Fruit fly (Drosophila melanogaster): Measurements from ENCODE around the gene dgt2.

The dgt2 gene

DNA sequence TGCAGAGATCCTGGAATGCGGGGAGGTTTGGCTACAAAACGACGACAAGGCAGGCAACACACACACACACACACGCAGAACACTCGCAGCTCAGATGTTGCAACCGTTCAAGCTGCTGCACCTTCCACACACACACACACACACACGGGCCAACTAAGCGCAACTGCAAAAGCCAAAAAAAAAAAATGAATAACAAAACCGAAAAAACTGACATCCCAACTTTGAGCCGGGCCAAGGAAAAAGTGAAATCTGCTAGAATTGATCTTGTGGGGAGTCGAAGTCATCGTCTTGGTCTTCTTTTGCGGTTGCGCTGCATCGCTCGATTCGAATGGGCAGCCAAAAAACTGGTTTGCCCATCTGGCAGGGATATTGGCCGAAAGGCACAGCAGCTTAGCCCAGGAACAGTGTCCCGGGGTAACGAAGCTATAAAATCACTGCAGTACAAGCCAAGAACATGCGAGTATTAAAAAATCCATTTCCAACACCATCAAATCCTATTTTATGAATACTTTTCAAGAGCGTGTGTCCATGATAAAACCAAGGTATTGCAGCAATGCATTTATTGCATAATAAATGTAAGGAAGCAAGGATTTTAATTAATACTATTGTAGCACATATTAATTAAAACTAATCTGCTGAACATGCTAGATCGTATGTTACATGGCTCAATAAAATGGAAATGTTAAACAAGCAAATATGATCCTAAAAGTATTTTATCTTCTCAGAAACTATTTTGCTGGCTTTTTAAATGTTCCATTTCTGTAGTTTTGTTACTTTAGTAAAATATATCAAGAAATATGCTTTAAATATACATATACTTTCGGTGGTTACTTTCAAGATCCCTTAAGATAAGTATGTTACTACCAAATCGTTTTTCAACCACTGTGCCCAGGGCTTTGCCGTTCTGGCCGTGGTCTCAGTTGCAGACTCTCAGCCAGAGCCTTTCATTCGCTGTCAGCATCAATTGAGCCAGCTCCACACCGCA, 23.8 kb upstream of the dgt2 start:
- TF ChIP-seq CG5204 (GFP tag; optimal IDR thresholded peaks at IDR 0.05) (no peak), pad (GFP tag; optimal IDR thresholded peaks at IDR 0.05) (no peak), CG1620 (GFP tag; optimal IDR thresholded peaks at IDR 0.05) (no peak), ovo (GFP tag; optimal IDR thresholded peaks at IDR 0.05) (no peak), Crg-1 (GFP tag; optimal IDR thresholded peaks at IDR 0.05) (no peak), kay (GFP tag; ENCODE audit: borderline replicate concordance) (no peak), CG11617 (GFP tag; optimal IDR thresholded peaks at IDR 0.05) (no peak), cnc (optimal IDR thresholded peaks at IDR 0.05) (no peak), CG7101 (tag; optimal IDR thresholded peaks at IDR 0.05) (no peak), CG33017 (tag; optimal IDR thresholded peaks at IDR 0.05) (no peak), toe (GFP tag; optimal IDR thresholded peaks at IDR 0.05) (no peak), bab1 (GFP tag; optimal IDR thresholded peaks at IDR 0.05) (no peak), cic (GFP tag; optimal IDR thresholded peaks at IDR 0.05) (no peak), Clk (GFP tag; optimal IDR thresholded peaks at IDR 0.05) (no peak), Mnt (GFP tag; optimal IDR thresholded peaks at IDR 0.05) (no peak), CG12768 (GFP tag; optimal IDR thresholded peaks at IDR 0.05) (no peak), CG7045 (GFP tag; optimal IDR thresholded peaks at IDR 0.05) (no peak), CG14711 (tag; optimal IDR thresholded peaks at IDR 0.05) (no peak), Hr96 (GFP tag; optimal IDR thresholded peaks at IDR 0.05) (no peak)

DNA sequence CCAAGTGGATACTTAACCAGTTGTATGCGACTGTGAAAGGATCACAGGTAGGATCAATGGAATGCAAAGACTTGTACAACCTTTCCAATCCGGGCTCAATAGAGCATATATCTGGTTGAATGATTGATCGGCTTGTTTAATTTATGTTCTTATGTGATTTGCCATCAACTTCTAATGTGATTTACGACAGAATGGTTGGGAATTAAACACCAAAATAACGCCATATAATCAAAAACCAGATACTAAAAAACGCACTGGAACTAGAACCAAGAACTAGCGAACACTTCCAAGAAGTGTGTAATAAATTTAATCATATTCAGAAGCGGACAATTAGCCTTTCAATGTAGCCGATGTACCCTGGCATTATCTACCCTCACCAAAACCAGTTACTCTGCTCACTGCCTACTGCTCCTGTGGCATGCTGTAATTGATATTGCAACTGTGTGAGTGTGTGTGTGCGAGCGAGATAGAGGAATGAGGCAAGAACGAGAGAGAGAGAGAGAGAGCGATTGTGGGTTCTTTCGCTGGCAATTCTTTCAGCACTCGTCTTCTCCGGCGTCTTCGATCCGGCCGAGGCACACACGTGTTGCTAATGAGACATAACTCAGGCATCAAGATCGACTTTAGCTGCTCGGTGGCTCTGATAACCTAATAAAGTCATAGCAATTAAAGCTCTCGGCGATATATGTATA, 21.0 kb upstream of the dgt2 start:
- TF ChIP-seq ovo (GFP tag; optimal IDR thresholded peaks at IDR 0.05) = no peak
- no peak for TF ChIP-seq Crg-1 (GFP tag; optimal IDR thresholded peaks at IDR 0.05)
- TF ChIP-seq bab1 (GFP tag; optimal IDR thresholded peaks at IDR 0.05) = no peak
- TF ChIP-seq CG33017 (tag; optimal IDR thresholded peaks at IDR 0.05) = no peak
- TF ChIP-seq Mnt (GFP tag; optimal IDR thresholded peaks at IDR 0.05) = no peak
- no peak for TF ChIP-seq CG11617 (GFP tag; optimal IDR thresholded peaks at IDR 0.05)
- TF ChIP-seq pad (GFP tag; optimal IDR thresholded peaks at IDR 0.05) = no peak
- no peak for TF ChIP-seq CG7045 (GFP tag; optimal IDR thresholded peaks at IDR 0.05)
- TF ChIP-seq toe (GFP tag; optimal IDR thresholded peaks at IDR 0.05) = no peak
- no peak for TF ChIP-seq CG7101 (tag; optimal IDR thresholded peaks at IDR 0.05)
- TF ChIP-seq CG12768 (GFP tag; optimal IDR thresholded peaks at IDR 0.05) = no peak
- TF ChIP-seq CG14711 (tag; optimal IDR thresholded peaks at IDR 0.05) = no peak
- TF ChIP-seq Clk (GFP tag; optimal IDR thresholded peaks at IDR 0.05) = no peak
- TF ChIP-seq CG1620 (GFP tag; optimal IDR thresholded peaks at IDR 0.05) = no peak
- no peak for TF ChIP-seq CG5204 (GFP tag; optimal IDR thresholded peaks at IDR 0.05)
- TF ChIP-seq Hr96 (GFP tag; optimal IDR thresholded peaks at IDR 0.05) = no peak
- no peak for TF ChIP-seq cic (GFP tag; optimal IDR thresholded peaks at IDR 0.05)
- no peak for TF ChIP-seq kay (GFP tag; ENCODE audit: borderline replicate concordance)

DNA sequence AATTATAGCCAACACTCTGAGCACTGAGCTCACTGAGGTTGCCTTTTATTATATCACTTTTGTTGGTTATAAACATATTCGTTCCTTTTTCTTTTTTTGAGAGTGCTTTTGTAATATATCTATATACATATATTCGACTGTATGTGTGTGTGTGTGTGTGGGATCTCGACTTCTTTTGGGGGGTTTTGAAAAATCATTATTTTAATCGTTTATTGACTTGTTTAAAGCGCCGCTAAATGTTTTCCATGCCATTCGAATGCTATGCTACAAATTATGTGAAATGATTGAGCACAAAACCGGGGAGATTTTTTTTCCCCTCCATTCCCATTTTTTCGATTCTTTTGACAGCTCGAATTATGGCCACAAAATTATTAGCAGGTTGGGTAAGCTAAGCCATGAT, 20.3 kb upstream of the dgt2 start:
- TF ChIP-seq cic (GFP tag; optimal IDR thresholded peaks at IDR 0.05) (no peak), toe (GFP tag; optimal IDR thresholded peaks at IDR 0.05) (no peak), CG7101 (tag; optimal IDR thresholded peaks at IDR 0.05) (no peak), CG11617 (GFP tag; optimal IDR thresholded peaks at IDR 0.05) (no peak), CG7045 (GFP tag; optimal IDR thresholded peaks at IDR 0.05) (no peak), CG5204 (GFP tag; optimal IDR thresholded peaks at IDR 0.05) (no peak), kay (GFP tag; ENCODE audit: borderline replicate concordance) (no peak), CG1620 (GFP tag; optimal IDR thresholded peaks at IDR 0.05) (no peak), Mnt (GFP tag; optimal IDR thresholded peaks at IDR 0.05) (no peak), Crg-1 (GFP tag; optimal IDR thresholded peaks at IDR 0.05) (no peak), cnc (optimal IDR thresholded peaks at IDR 0.05) (no peak), ovo (GFP tag; optimal IDR thresholded peaks at IDR 0.05) (no peak), tj (GFP tag; optimal IDR thresholded peaks at IDR 0.05) (no peak), CG33017 (tag; optimal IDR thresholded peaks at IDR 0.05) (no peak), Clk (GFP tag; optimal IDR thresholded peaks at IDR 0.05) (no peak), Hr96 (GFP tag; optimal IDR thresholded peaks at IDR 0.05) (no peak), pad (GFP tag; optimal IDR thresholded peaks at IDR 0.05) (no peak)

DNA sequence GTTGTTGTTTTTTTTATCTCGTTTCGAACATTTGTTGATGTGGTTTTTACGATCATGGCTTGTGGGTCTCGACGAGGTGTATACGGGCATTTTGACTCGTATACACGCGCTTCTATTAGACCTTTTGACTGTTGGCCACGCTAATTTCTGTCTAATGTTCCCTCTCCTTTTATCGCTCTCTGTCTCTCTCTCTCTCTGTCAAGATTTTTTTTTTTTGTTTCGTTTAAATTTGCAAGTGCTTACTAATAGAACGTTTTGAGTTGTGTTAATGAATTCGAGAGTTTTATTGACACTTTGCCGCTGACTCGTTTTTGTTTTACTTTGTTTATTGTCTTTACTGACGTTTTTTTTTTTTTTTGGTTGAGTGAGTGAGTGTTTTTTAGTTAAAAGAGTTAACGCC, 19.4 kb upstream of the dgt2 start:
- peak; percentile 94 for TF ChIP-seq kay (GFP tag; ENCODE audit: borderline replicate concordance)
- TF ChIP-seq cnc (optimal IDR thresholded peaks at IDR 0.05) = no peak

DNA sequence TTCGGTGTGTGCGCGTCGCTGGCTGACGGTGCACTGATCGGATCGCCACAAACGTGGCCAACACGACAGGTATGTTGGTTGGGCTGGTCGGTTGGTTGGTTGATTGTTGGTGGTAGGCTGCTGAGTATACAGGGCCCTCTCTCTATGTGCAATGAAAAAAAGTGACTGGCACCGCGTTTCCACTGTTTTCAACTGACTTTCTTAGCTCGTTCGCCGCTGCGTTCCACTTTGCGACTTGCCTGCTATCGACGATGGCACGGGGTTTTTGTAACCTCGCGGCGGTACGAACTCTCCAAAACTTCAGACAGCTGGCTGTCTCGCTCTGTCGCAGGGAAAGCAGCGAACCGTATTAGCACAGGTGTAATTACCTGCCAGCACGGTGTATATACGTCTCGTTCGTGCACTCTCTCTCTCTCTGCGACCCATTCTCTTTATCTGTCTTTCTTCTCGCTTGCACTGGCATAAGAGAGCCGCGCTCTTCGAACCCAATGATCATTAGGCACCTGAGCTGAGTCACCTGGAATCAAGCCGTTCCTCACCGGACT, 18.8 kb upstream of the dgt2 start:
- TF ChIP-seq Crg-1 (GFP tag; optimal IDR thresholded peaks at IDR 0.05) (no peak), cic (GFP tag; optimal IDR thresholded peaks at IDR 0.05) (peak; percentile 8), Hr96 (GFP tag; optimal IDR thresholded peaks at IDR 0.05) (no peak), CG7101 (tag; optimal IDR thresholded peaks at IDR 0.05) (peak; percentile 11), CG7045 (GFP tag; optimal IDR thresholded peaks at IDR 0.05) (no peak), Clk (GFP tag; optimal IDR thresholded peaks at IDR 0.05) (no peak), CG1620 (GFP tag; optimal IDR thresholded peaks at IDR 0.05) (no peak), ovo (GFP tag; optimal IDR thresholded peaks at IDR 0.05) (peak; percentile 9), CG33017 (tag; optimal IDR thresholded peaks at IDR 0.05) (peak; percentile 45), kay (GFP tag; ENCODE audit: borderline replicate concordance) (peak; percentile 88), CG11617 (GFP tag; optimal IDR thresholded peaks at IDR 0.05) (peak; percentile 7), toe (GFP tag; optimal IDR thresholded peaks at IDR 0.05) (no peak), CG14711 (tag; optimal IDR thresholded peaks at IDR 0.05) (no peak), cnc (optimal IDR thresholded peaks at IDR 0.05) (no peak), CG5204 (GFP tag; optimal IDR thresholded peaks at IDR 0.05) (no peak), bab1 (GFP tag; optimal IDR thresholded peaks at IDR 0.05) (peak; percentile 22), CG12768 (GFP tag; optimal IDR thresholded peaks at IDR 0.05) (no peak), pad (GFP tag; optimal IDR thresholded peaks at IDR 0.05) (peak; percentile 75), Mnt (GFP tag; optimal IDR thresholded peaks at IDR 0.05) (peak; percentile 64), tj (GFP tag; optimal IDR thresholded peaks at IDR 0.05) (peak; percentile 66)

Data from whole organism, adult.